Fruit fly (Drosophila melanogaster) whole organism, embryonic: ENCODE measurements around the gene CG3009.

Experiments used
- CG10543 ChIP-seq: fragments of 200-800 bp; sonication (Bioruptor generic); optimal IDR thresholded peaks from 3 replicates; lab custom pipeline; 2017; ENCODE audit warnings: missing biosample characterization, mild to moderate bottlenecking, missing genetic modification characterization, moderate library complexity
- CG11398 ChIP-seq: fragments of 200-800 bp; sonication (Bioruptor generic); optimal IDR thresholded peaks from 2 replicates; lab custom pipeline; 2016; ENCODE audit warnings: missing biosample characterization, missing genetic modification characterization
- CG11560 ChIP-seq: fragments of 200-800 bp; sonication (Bioruptor generic); IDR thresholded peaks from 3 replicates; pipeline ENCODE4 v1.3.6; 2022; ENCODE audit warnings: missing biosample characterization, missing genetic modification characterization
- CG15479 ChIP-seq: fragments of 200-800 bp; sonication (Bioruptor generic); optimal IDR thresholded peaks from 3 replicates; lab custom pipeline; 2019; ENCODE audit warnings: missing biosample characterization, mild to moderate bottlenecking, missing genetic modification characterization, moderate library complexity
- CG15601 ChIP-seq: fragments of 200-800 bp; sonication (Bioruptor generic); optimal IDR thresholded peaks from 3 replicates; lab custom pipeline; 2019; ENCODE audit warnings: missing biosample characterization, mild to moderate bottlenecking, missing genetic modification characterization, moderate library complexity
- CG1602 ChIP-seq: fragments of 200-800 bp; sonication (Bioruptor generic); optimal IDR thresholded peaks from 3 replicates; lab custom pipeline; 2016; ENCODE audit warnings: missing biosample characterization, missing genetic modification characterization
- CG1603 ChIP-seq: fragments of 200-800 bp; sonication (Bioruptor generic); optimal IDR thresholded peaks from 2 replicates; lab custom pipeline; 2019; ENCODE audit warnings: missing biosample characterization, mild to moderate bottlenecking, missing genetic modification characterization, moderate library complexity
- CG17385 ChIP-seq: fragments of 200-800 bp; sonication (Bioruptor generic); optimal IDR thresholded peaks from 3 replicates; lab custom pipeline; 2018; ENCODE audit warnings: missing biosample characterization, mild to moderate bottlenecking, missing genetic modification characterization
- CG2712 ChIP-seq: fragments of 200-800 bp; optimal IDR thresholded peaks from 3 replicates; lab custom pipeline; 2019; ENCODE audit warnings: missing biosample characterization, mild to moderate bottlenecking, missing genetic modification characterization, moderate library complexity
- CG2889 ChIP-seq: fragments of 200-800 bp; sonication (Bioruptor generic); IDR thresholded peaks from 3 replicates; pipeline ENCODE4 v1.3.6; 2022; ENCODE audit warnings: missing biosample characterization, missing genetic modification characterization
- CG30020 ChIP-seq: fragments of 200-800 bp; optimal IDR thresholded peaks from 2 replicates; lab custom pipeline; 2019; ENCODE audit warnings: missing biosample characterization, mild to moderate bottlenecking, missing genetic modification characterization, moderate library complexity
- CG30403 ChIP-seq: fragments of 200-800 bp; sonication (Bioruptor generic); optimal IDR thresholded peaks from 3 replicates; lab custom pipeline; 2016; ENCODE audit warnings: missing biosample characterization, missing genetic modification characterization
- CG42726 ChIP-seq: fragments of 200-800 bp; sonication (Bioruptor generic); IDR thresholded peaks from 2 replicates; pipeline ENCODE4 v1.3.6; 2022; ENCODE audit warnings: missing biosample characterization, missing genetic modification characterization; ENCODE audit not compliant: partially characterized antibody
- CG7928 ChIP-seq: fragments of 200-800 bp; sonication (Bioruptor generic); optimal IDR thresholded peaks from 2 replicates; lab custom pipeline; 2017; ENCODE audit warnings: missing biosample characterization, mild to moderate bottlenecking, missing genetic modification characterization
- CG8359 ChIP-seq: fragments of 200-800 bp; sonication (Bioruptor generic); optimal IDR thresholded peaks from 2 replicates; lab custom pipeline; 2017; ENCODE audit warnings: missing biosample characterization, mild to moderate bottlenecking, missing genetic modification characterization, borderline replicate concordance
- CG9797 ChIP-seq: fragments of 200-800 bp; sonication (Bioruptor generic); optimal IDR thresholded peaks from 3 replicates; lab custom pipeline; 2018; ENCODE audit warnings: missing biosample characterization, mild to moderate bottlenecking, missing genetic modification characterization
- CG9817 ChIP-seq: fragments of 200-800 bp; sonication (Bioruptor generic); optimal IDR thresholded peaks from 2 replicates; lab custom pipeline; 2018; ENCODE audit warnings: missing biosample characterization, mild to moderate bottlenecking, missing genetic modification characterization, moderate library complexity
- CG9876 ChIP-seq: fragments of 200-800 bp; sonication (Bioruptor generic); optimal IDR thresholded peaks from 2 replicates; lab custom pipeline; 2016; ENCODE audit warnings: missing biosample characterization, missing genetic modification characterization
- CTCF ChIP-seq: fragments of 200-800 bp; sonication (Bioruptor generic); optimal IDR thresholded peaks from 2 replicates; lab custom pipeline; 2017; ENCODE audit warnings: missing biosample characterization, mild to moderate bottlenecking, missing genetic modification characterization, moderate library complexity
- Chrac-16 ChIP-seq: fragments of 200-800 bp; sonication (Bioruptor generic); optimal IDR thresholded peaks from 3 replicates; lab custom pipeline; 2016; ENCODE audit warnings: missing biosample characterization, missing genetic modification characterization
- CkIIα-i1 ChIP-seq: fragments of 200-800 bp; sonication (Bioruptor generic); IDR thresholded peaks from 2 replicates; pipeline ENCODE4 v1.3.6; 2022; ENCODE audit warnings: missing biosample characterization, missing genetic modification characterization
- Dad ChIP-seq: fragments of 200-800 bp; sonication (Bioruptor generic); optimal IDR thresholded peaks from 3 replicates; lab custom pipeline; 2016; ENCODE audit warnings: missing biosample characterization, missing genetic modification characterization
- Dll ChIP-seq: fragments of 200-800 bp; sonication (Bioruptor generic); IDR thresholded peaks from 4 replicates; pipeline ENCODE4 v1.3.6; 2022; ENCODE audit warnings: missing biosample characterization, missing genetic modification characterization; ENCODE audit not compliant: partially characterized antibody
- E2f1 ChIP-seq: fragments of 200-800 bp; sonication (Bioruptor generic); IDR thresholded peaks from 2 replicates; pipeline ENCODE4 v1.3.6; 2022; ENCODE audit warnings: missing biosample characterization, missing genetic modification characterization
- Hr3 ChIP-seq: fragments of 200-800 bp; sonication (Bioruptor generic); optimal IDR thresholded peaks from 3 replicates; lab custom pipeline; 2016; ENCODE audit warnings: missing biosample characterization, missing genetic modification characterization
- Lpt ChIP-seq: fragments of >200 bp; optimal IDR thresholded peaks from 2 replicates; lab custom pipeline; 2018; ENCODE audit warnings: missing biosample characterization, missing genetic modification characterization
- Nf-YA ChIP-seq: fragments of 200-800 bp; sonication (Bioruptor generic); IDR thresholded peaks from 2 replicates; pipeline ENCODE4 v1.3.6; 2022; ENCODE audit warnings: missing biosample characterization, missing genetic modification characterization
- Side ChIP-seq: fragments of 200-800 bp; sonication (Bioruptor generic); optimal IDR thresholded peaks from 2 replicates; lab custom pipeline; 2016; ENCODE audit warnings: missing biosample characterization, missing genetic modification characterization
- Sin3A ChIP-seq: fragments of >200 bp; optimal IDR thresholded peaks from 2 replicates; lab custom pipeline; 2018
- Taf1 ChIP-seq: fragments of 200-800 bp; sonication (Bioruptor generic); IDR thresholded peaks from 2 replicates; pipeline ENCODE4 v1.3.6; 2022; ENCODE audit warnings: missing biosample characterization, missing genetic modification characterization
- abd-A ChIP-seq: fragments of 200-800 bp; sonication (Bioruptor generic); optimal IDR thresholded peaks from 3 replicates; lab custom pipeline; 2019; ENCODE audit warnings: missing biosample characterization, mild to moderate bottlenecking, missing genetic modification characterization, moderate library complexity
- cas ChIP-seq: fragments of 200-800 bp; sonication (Bioruptor generic); IDR thresholded peaks from 2 replicates; pipeline ENCODE4 v1.3.6; 2022; ENCODE audit warnings: missing biosample characterization, missing genetic modification characterization
- ci ChIP-seq: fragments of 200-800 bp; sonication (Bioruptor generic); IDR thresholded peaks from 3 replicates; pipeline ENCODE4 v1.3.6; 2022; ENCODE audit warnings: missing biosample characterization, missing genetic modification characterization
- cwo ChIP-seq: fragments of 200-800 bp; sonication (Bioruptor generic); optimal IDR thresholded peaks from 3 replicates; lab custom pipeline; 2017; ENCODE audit warnings: missing biosample characterization, missing genetic modification characterization, mild to moderate bottlenecking, moderate library complexity, missing genetic modification reagents
- emc ChIP-seq: fragments of 200-800 bp; sonication (Bioruptor generic); optimal IDR thresholded peaks from 2 replicates; lab custom pipeline; 2016; ENCODE audit warnings: missing biosample characterization, missing genetic modification characterization
- eve ChIP-seq, 2 experiments: fragments of >200 bp; optimal IDR thresholded peaks; 2 replicates each; lab custom pipeline; 2017; ENCODE audit warnings: missing biosample characterization in 2 of 2, missing genetic modification characterization in 2 of 2
- fd102C ChIP-seq: fragments of 200-800 bp; sonication (Bioruptor generic); optimal IDR thresholded peaks from 2 replicates; lab custom pipeline; 2018; ENCODE audit warnings: missing biosample characterization, mild to moderate bottlenecking, missing genetic modification characterization, moderate library complexity
- fu2 ChIP-seq: fragments of 200-800 bp; sonication (Bioruptor generic); optimal IDR thresholded peaks from 2 replicates; lab custom pipeline; 2016; ENCODE audit warnings: missing biosample characterization, missing genetic modification characterization
- gcm ChIP-seq: fragments of 200-800 bp; sonication (Bioruptor generic); optimal IDR thresholded peaks from 2 replicates; lab custom pipeline; 2019; ENCODE audit warnings: missing biosample characterization, mild to moderate bottlenecking, missing genetic modification characterization, moderate library complexity
- grn ChIP-seq: fragments of 200-800 bp; sonication (Bioruptor generic); optimal IDR thresholded peaks from 3 replicates; lab custom pipeline; 2017; ENCODE audit warnings: missing biosample characterization, missing genetic modification characterization
- gsb-n ChIP-seq: fragments of 200-800 bp; sonication (Bioruptor generic); optimal IDR thresholded peaks from 3 replicates; lab custom pipeline; 2018; ENCODE audit warnings: missing biosample characterization, mild to moderate bottlenecking, missing genetic modification characterization
- ham ChIP-seq: fragments of 200-800 bp; sonication (Bioruptor generic); IDR thresholded peaks from 2 replicates; pipeline ENCODE4 v1.3.6; 2022; ENCODE audit warnings: missing biosample characterization, missing genetic modification characterization
- hb ChIP-seq: fragments of 200-800 bp; sonication (Bioruptor generic); IDR thresholded peaks from 3 replicates; pipeline ENCODE4 v1.3.6; 2022; ENCODE audit warnings: missing biosample characterization, missing genetic modification characterization; ENCODE audit not compliant: partially characterized antibody
- hth ChIP-seq: fragments of >200 bp; optimal IDR thresholded peaks from 2 replicates; lab custom pipeline; 2017; ENCODE audit warnings: inconsistent platforms
- insv ChIP-seq, 2 experiments: fragments of 200-800 bp; sonication (Bioruptor generic); optimal IDR thresholded peaks; 3 replicates each; lab custom pipeline; 2016 to 2018; ENCODE audit warnings: missing biosample characterization in 2 of 2, missing genetic modification characterization in 2 of 2
- jigr1 ChIP-seq: fragments of 200-800 bp; sonication (Bioruptor generic); IDR thresholded peaks from 3 replicates; pipeline ENCODE4 v1.3.6; 2022; ENCODE audit warnings: missing biosample characterization, missing genetic modification characterization
- jumu ChIP-seq: fragments of 200-800 bp; sonication (Bioruptor generic); optimal IDR thresholded peaks from 3 replicates; lab custom pipeline; 2016; ENCODE audit warnings: missing biosample characterization, missing genetic modification characterization
- lilli ChIP-seq: fragments of 200-800 bp; sonication (Bioruptor generic); optimal IDR thresholded peaks from 3 replicates; lab custom pipeline; 2016; ENCODE audit warnings: missing biosample characterization, missing genetic modification characterization
- maf-S ChIP-seq: fragments of 200-800 bp; sonication (Bioruptor generic); optimal IDR thresholded peaks from 2 replicates; lab custom pipeline; 2016; ENCODE audit warnings: missing biosample characterization, missing genetic modification characterization
- otp ChIP-seq: fragments of 200-800 bp; sonication (Bioruptor generic); IDR thresholded peaks from 3 replicates; pipeline ENCODE4, ENCODE4 v1.3.6; 2022; ENCODE audit warnings: missing biosample characterization, missing genetic modification characterization
- pfk ChIP-seq: fragments of 200-800 bp; sonication (Bioruptor generic); optimal IDR thresholded peaks from 2 replicates; lab custom pipeline; 2018; ENCODE audit warnings: missing biosample characterization, mild to moderate bottlenecking, missing genetic modification characterization, moderate library complexity
- pum ChIP-seq: fragments of 200-800 bp; sonication (Bioruptor generic); optimal IDR thresholded peaks from 2 replicates; lab custom pipeline; 2016; ENCODE audit warnings: missing biosample characterization, missing genetic modification characterization
- slou ChIP-seq: fragments of 200-800 bp; sonication (Bioruptor generic); optimal IDR thresholded peaks from 3 replicates; lab custom pipeline; 2016; ENCODE audit warnings: missing biosample characterization, missing genetic modification characterization
- tgo ChIP-seq: fragments of 200-800 bp; sonication (Bioruptor generic); IDR thresholded peaks from 3 replicates; pipeline ENCODE4 v1.3.6; 2022; ENCODE audit warnings: missing biosample characterization, missing genetic modification characterization
- trh ChIP-seq: fragments of 200-800 bp; sonication (Bioruptor generic); optimal IDR thresholded peaks from 2 replicates; lab custom pipeline; 2016; ENCODE audit warnings: missing biosample characterization, missing genetic modification characterization

Gene CG3009

DNA sequence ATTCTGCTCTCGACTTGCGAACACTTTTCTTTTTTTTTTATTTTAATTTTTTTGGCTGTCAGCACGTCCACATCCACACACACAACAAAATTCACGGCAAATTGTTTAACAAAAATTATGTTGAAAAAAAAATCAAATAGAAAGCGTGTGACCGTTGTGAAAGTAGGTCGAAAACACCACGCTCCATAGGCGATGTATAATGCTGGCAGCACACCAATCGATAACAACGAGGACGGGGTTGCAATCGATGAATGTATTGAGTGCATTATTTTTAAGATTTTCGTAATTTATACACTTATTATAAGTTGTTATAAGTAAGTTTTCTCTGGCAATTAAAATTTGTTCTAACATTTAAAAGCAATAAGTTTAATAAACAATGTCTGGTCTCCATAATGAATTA is 20.2 kb upstream of the CG3009 start, which contains the start of gene Pp2C1 (continued):
- no peak for TF ChIP-seq cas (GFP tag; lab: Robert Waterston, UW)
- TF ChIP-seq emc (GFP tag; lab: Kevin White, UChicago): no peak
- no peak for TF ChIP-seq pfk (GFP tag; lab: Kevin White, UChicago)
- TF ChIP-seq gcm (GFP tag; lab: Kevin White, UChicago): no peak
- TF ChIP-seq jumu (GFP tag; lab: Kevin White, UChicago): no peak
- no peak for TF ChIP-seq grn (GFP tag; lab: Kevin White, UChicago)
- no peak for TF ChIP-seq Nf-YA
- no peak for TF ChIP-seq Dad (GFP tag; lab: Kevin White, UChicago)
- no peak for TF ChIP-seq CkIIα-i1 (GFP tag; lab: Robert Waterston, UW)
- TF ChIP-seq CG11560 (tag; lab: Robert Waterston, UW): peak; percentile 87; the same call in 2 of the 3 replicates
- no peak for TF ChIP-seq CG15479 (GFP tag; lab: Kevin White, UChicago)
- TF ChIP-seq pum (GFP tag; lab: Kevin White, UChicago): no peak
- TF ChIP-seq Chrac-16: no peak
- TF ChIP-seq otp (GFP tag; lab: Robert Waterston, UW): no peak
- TF ChIP-seq CG1603 (tag; lab: Kevin White, UChicago): peak; percentile 45
- TF ChIP-seq Side (GFP tag; lab: Kevin White, UChicago): no peak
- TF ChIP-seq Taf1 (GFP tag; lab: Robert Waterston, UW): no peak
- no peak for TF ChIP-seq insv (GFP tag; optimal IDR thresholded peaks at IDR 0.05; lab: Kevin White, UChicago)
- TF ChIP-seq CG30020 (tag; lab: Kevin White, UChicago): no peak
- TF ChIP-seq Sin3A (lab: Kevin White, UChicago): no peak
- no peak for TF ChIP-seq CG11398
- TF ChIP-seq Hr3: no peak
- TF ChIP-seq gsb-n (tag; lab: Kevin White, UChicago): no peak
- TF ChIP-seq CG8359 (GFP tag; lab: Kevin White, UChicago): no peak
- peak; percentile 81 for TF ChIP-seq hb (GFP tag; lab: Robert Waterston, UW)
- no peak for TF ChIP-seq abd-A (tag; lab: Kevin White, UChicago)
- TF ChIP-seq fd102C: no peak
- TF ChIP-seq fu2 (GFP tag; lab: Kevin White, UChicago): no peak
- no peak; the same call in 2 of the 3 replicates for TF ChIP-seq jigr1 (GFP tag; lab: Robert Waterston, UW)
- TF ChIP-seq Dll: peak; percentile 63; the same call in 3 of the 4 replicates

DNA sequence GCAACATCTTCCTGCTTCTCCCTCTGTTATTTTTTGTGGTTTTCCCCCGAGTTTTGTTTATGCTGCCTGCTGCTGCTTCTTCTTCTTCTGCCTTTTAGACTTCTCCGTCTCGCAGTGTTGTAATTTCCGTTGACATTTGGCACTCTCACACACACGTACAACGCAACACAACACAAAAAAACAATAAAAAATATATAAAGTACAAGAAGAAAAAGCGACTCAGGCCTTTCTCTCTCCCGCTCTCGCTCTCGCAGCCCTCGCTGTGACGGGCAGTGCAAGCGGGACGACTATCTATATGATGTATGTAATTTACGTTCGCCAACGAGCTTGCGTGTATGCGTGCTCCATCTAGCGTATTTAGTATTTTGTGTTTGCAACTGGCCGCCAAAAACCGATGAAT is 19.6 kb upstream of the CG3009 start:
- TF ChIP-seq CTCF (GFP tag; lab: Kevin White, UChicago) (no peak), ham (GFP tag; lab: Robert Waterston, UW) (no peak), CG10543 (peak; percentile 56), tgo (GFP tag; lab: Robert Waterston, UW) (no peak), cwo (GFP tag; lab: Kevin White, UChicago) (no peak), CG9817 (tag; lab: Kevin White, UChicago) (no peak), CG42726 (GFP tag; lab: Robert Waterston, UW) (no peak), CG2712 (tag; lab: Kevin White, UChicago) (no peak), lilli (no peak), CG9876 (GFP tag; lab: Kevin White, UChicago) (no peak), slou (GFP tag; lab: Kevin White, UChicago) (no peak), eve (GFP tag; optimal IDR thresholded peaks at IDR 0.05; lab: Kevin White, UChicago) (no peak), hth (no peak), ci (no peak), CG7928 (GFP tag; lab: Kevin White, UChicago) (no peak), CG17385 (GFP tag; lab: Kevin White, UChicago) (peak; percentile 84), CG30403 (GFP tag; lab: Kevin White, UChicago) (no peak), trh (GFP tag; lab: Kevin White, UChicago) (no peak), CG1602 (no peak), CG15601 (tag; lab: Kevin White, UChicago) (no peak), E2f1 (no peak), Lpt (GFP tag; lab: Kevin White, UChicago) (no peak), maf-S (GFP tag; lab: Kevin White, UChicago) (no peak), CG9797 (GFP tag; lab: Kevin White, UChicago) (no peak), CG2889 (GFP tag; lab: Robert Waterston, UW) (no peak)
